Worm (Caenorhabditis elegans): ENCODE measurements around the gene coq-8.

DNA sequence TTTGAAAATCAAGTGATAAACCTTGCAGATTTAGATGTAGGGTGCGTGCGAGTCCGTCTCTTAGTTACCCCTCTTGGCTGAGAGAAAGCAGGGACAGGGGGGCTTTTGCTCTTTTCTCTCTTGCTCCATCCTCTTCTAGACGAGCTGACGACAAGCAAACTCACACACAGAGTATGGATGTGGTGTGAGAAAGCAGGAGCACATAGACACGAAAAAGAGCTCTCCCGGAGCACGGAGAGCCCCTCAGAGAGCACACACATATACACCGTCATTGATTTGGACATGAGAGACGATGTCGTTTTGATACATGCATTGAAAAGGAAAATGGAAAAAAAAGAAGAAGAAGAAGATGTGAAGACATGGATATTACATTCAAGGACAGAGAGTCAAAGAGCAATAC lies 12.4 kb downstream of the coq-8 start:
- TF ChIP-seq ztf-11 (tag; optimal IDR thresholded peaks at IDR 0.05) = no peak
- TF ChIP-seq egl-27 (tag; optimal IDR thresholded peaks at IDR 0.05) = no peak
- no peak for TF ChIP-seq lin-39 (tag; optimal IDR thresholded peaks at IDR 0.05)
- TF ChIP-seq nhr-77 (tag; optimal IDR thresholded peaks at IDR 0.05) = no peak
- no peak for TF ChIP-seq nhr-11 (tag; optimal IDR thresholded peaks at IDR 0.05)
- no peak for TF ChIP-seq unc-39 (tag; optimal IDR thresholded peaks at IDR 0.05)
